Fruit fly (Drosophila melanogaster): Measurements from ENCODE around the gene Cht7.

Cht7 gene

dm6 chr3L:3058970-3059883 is 47.5 kb downstream of the Cht7 start (continued):
- peak; percentile 20 for TF ChIP-seq CG10267 (tag; optimal IDR thresholded peaks at IDR 0.05)
- peak; percentile 20 for TF ChIP-seq CG12299 (tag; optimal IDR thresholded peaks at IDR 0.05)
- TF ChIP-seq CG10274 (GFP tag; optimal IDR thresholded peaks at IDR 0.05): no peak
- TF ChIP-seq CG10543 (GFP tag; optimal IDR thresholded peaks at IDR 0.05): peak; percentile 20
- TF ChIP-seq bsh (GFP tag; optimal IDR thresholded peaks at IDR 0.05): peak in 1 of 2 experiments; percentile 49
- no peak for TF ChIP-seq CrebB (tag; optimal IDR thresholded peaks at IDR 0.05)
- TF ChIP-seq Blimp-1 (GFP tag; optimal IDR thresholded peaks at IDR 0.05): peak; percentile 37
- no peak for TF ChIP-seq CG3847 (GFP tag; IDR thresholded peaks at IDR 0.05)
- peak; percentile 24 for TF ChIP-seq CG9727 (GFP tag; optimal IDR thresholded peaks at IDR 0.05)
- TF ChIP-seq fd96Cb (tag; optimal IDR thresholded peaks at IDR 0.05): peak; percentile 13
- peak; percentile 18 for TF ChIP-seq CG10209 (GFP tag; optimal IDR thresholded peaks at IDR 0.05)
- no peak for TF ChIP-seq Tbp (GFP tag; optimal IDR thresholded peaks at IDR 0.05)
- peak; percentile 37 for TF ChIP-seq CG11723 (GFP tag; optimal IDR thresholded peaks at IDR 0.05)
- TF ChIP-seq CG18262 (tag; optimal IDR thresholded peaks at IDR 0.05): peak; percentile 75
- TF ChIP-seq crol (GFP tag; IDR thresholded peaks at IDR 0.05): peak; percentile 51
- no peak for TF ChIP-seq CG4328 (GFP tag; optimal IDR thresholded peaks at IDR 0.05)
- no peak for TF ChIP-seq YL-1 (GFP tag; optimal IDR thresholded peaks at IDR 0.05)
- no peak for TF ChIP-seq Max (GFP tag; optimal IDR thresholded peaks at IDR 0.05)
- 0 out of 2 replicates have a peak, but pooled peaks have one; percentile 9 for TF ChIP-seq vvl (GFP tag; IDR thresholded peaks at IDR 0.05)
- peak; percentile 1 for TF ChIP-seq BtbVII (GFP tag; optimal IDR thresholded peaks at IDR 0.05)
- TF ChIP-seq D19B (GFP tag; optimal IDR thresholded peaks at IDR 0.05): no peak
- peak; percentile 47 for TF ChIP-seq CG15269 (tag; optimal IDR thresholded peaks at IDR 0.05)
- TF ChIP-seq Hsf (GFP tag; optimal IDR thresholded peaks at IDR 0.05): peak; percentile 11
- no peak for TF ChIP-seq Hey (tag; optimal IDR thresholded peaks at IDR 0.05)
- no peak for TF ChIP-seq CG2202 (tag; optimal IDR thresholded peaks at IDR 0.05)
- peak; percentile 21 for TF ChIP-seq exex (tag; optimal IDR thresholded peaks at IDR 0.05)
- TF ChIP-seq slp2 (GFP tag; optimal IDR thresholded peaks at IDR 0.05): peak; percentile 9
- TF ChIP-seq Sin3A (optimal IDR thresholded peaks at IDR 0.05): no peak
- no peak for TF ChIP-seq CG18599 (GFP tag; optimal IDR thresholded peaks at IDR 0.05)
- no peak for TF ChIP-seq tio (GFP tag; optimal IDR thresholded peaks at IDR 0.05)
- peak; percentile 84 for TF ChIP-seq CG32767 (GFP tag; IDR thresholded peaks at IDR 0.05)
- TF ChIP-seq bab2 (GFP tag; optimal IDR thresholded peaks at IDR 0.05): peak; percentile 42
- TF ChIP-seq Atf-2 (GFP tag; optimal IDR thresholded peaks at IDR 0.05): no peak
- TF ChIP-seq Sox100B (GFP tag; optimal IDR thresholded peaks at IDR 0.05): peak; percentile 62
- TF ChIP-seq Ravus (GFP tag; IDR thresholded peaks at IDR 0.05): no peak
- TF ChIP-seq CG8388 (GFP tag; optimal IDR thresholded peaks at IDR 0.05): peak; percentile 29
- peak; percentile 7 for TF ChIP-seq CG12769 (tag; optimal IDR thresholded peaks at IDR 0.05)
- TF ChIP-seq emc (GFP tag; optimal IDR thresholded peaks at IDR 0.05): no peak
- TF ChIP-seq ash1 (GFP tag; optimal IDR thresholded peaks at IDR 0.05): no peak
- no peak for TF ChIP-seq Hand (GFP tag; optimal IDR thresholded peaks at IDR 0.05)
- TF ChIP-seq CG8924 (tag; optimal IDR thresholded peaks at IDR 0.05): peak; percentile 35
- TF ChIP-seq cg (GFP tag; optimal IDR thresholded peaks at IDR 0.05): no peak
- peak; percentile 9 for TF ChIP-seq PHDP (tag; optimal IDR thresholded peaks at IDR 0.05)
- peak; percentile 42 for TF ChIP-seq CG11504 (tag; optimal IDR thresholded peaks at IDR 0.05)
- TF ChIP-seq ems (GFP tag; optimal IDR thresholded peaks at IDR 0.05): peak; percentile 18
- no peak for TF ChIP-seq ttk (GFP tag; IDR thresholded peaks at IDR 0.05)
- TF ChIP-seq CG8281 (tag; optimal IDR thresholded peaks at IDR 0.05): no peak
- TF ChIP-seq CoRest (tag; optimal IDR thresholded peaks at IDR 0.05): peak; percentile 59

Measured in whole organism, embryonic.